Fruit fly (Drosophila melanogaster) whole organism, pupa: ENCODE measurements around the gene Ddx56.

Source experiments
- CG13204 ChIP-seq: fragments of 200-800 bp; sonication (Bioruptor generic); optimal IDR thresholded peaks from 2 replicates; lab custom pipeline; 2018; ENCODE audit warnings: missing biosample characterization, mild to moderate bottlenecking, missing genetic modification characterization, moderate library complexity
- CG15710 ChIP-seq: fragments of 200-800 bp; sonication (Bioruptor generic); optimal IDR thresholded peaks from 2 replicates; lab custom pipeline; 2018; ENCODE audit warnings: missing biosample characterization, mild to moderate bottlenecking, missing genetic modification characterization, moderate library complexity
- CG17806 ChIP-seq: fragments of 200-800 bp; sonication (Bioruptor generic); optimal IDR thresholded peaks from 2 replicates; lab custom pipeline; 2018; ENCODE audit warnings: missing biosample characterization, mild to moderate bottlenecking, missing genetic modification characterization, moderate library complexity
- CG32121 ChIP-seq: fragments of 200-800 bp; sonication (Bioruptor generic); IDR thresholded peaks from 2 replicates; pipeline ENCODE4 v1.3.6; 2022; ENCODE audit warnings: missing biosample characterization, missing genetic modification characterization
- CG34367 ChIP-seq: fragments of 200-800 bp; sonication (Bioruptor generic); optimal IDR thresholded peaks from 2 replicates; lab custom pipeline; 2018; ENCODE audit warnings: missing biosample characterization, mild to moderate bottlenecking, missing genetic modification characterization
- CG8301 ChIP-seq: fragments of 200-800 bp; sonication (Bioruptor generic); optimal IDR thresholded peaks from 2 replicates; lab custom pipeline; 2018; ENCODE audit warnings: missing biosample characterization, mild to moderate bottlenecking, missing genetic modification characterization
- CG9948 ChIP-seq: fragments of 200-800 bp; sonication (Bioruptor generic); optimal IDR thresholded peaks from 2 replicates; lab custom pipeline; 2018; ENCODE audit warnings: missing biosample characterization, mild to moderate bottlenecking, missing genetic modification characterization, moderate library complexity
- D1 ChIP-seq: fragments of 200-800 bp; sonication (Bioruptor generic); optimal IDR thresholded peaks from 2 replicates; lab custom pipeline; 2018; ENCODE audit warnings: missing biosample characterization, mild to moderate bottlenecking, missing genetic modification characterization, moderate library complexity
- EcR ChIP-seq: fragments of 200-800 bp; sonication (Bioruptor generic); optimal IDR thresholded peaks from 3 replicates; lab custom pipeline; 2019; ENCODE audit warnings: missing biosample characterization, missing genetic modification characterization, mild to moderate bottlenecking, moderate library complexity, missing genetic modification reagents
- Pif1A ChIP-seq: fragments of 200-800 bp; sonication (Bioruptor generic); optimal IDR thresholded peaks from 3 replicates; lab custom pipeline; 2016; ENCODE audit warnings: missing biosample characterization, missing genetic modification characterization
- Pif1B ChIP-seq: fragments of 200-800 bp; sonication (Bioruptor generic); optimal IDR thresholded peaks from 3 replicates; lab custom pipeline; 2016; ENCODE audit warnings: missing biosample characterization, missing genetic modification characterization
- Snoo ChIP-seq: fragments of 200-800 bp; sonication (Bioruptor generic); optimal IDR thresholded peaks from 3 replicates; lab custom pipeline; 2017; ENCODE audit warnings: missing biosample characterization, mild to moderate bottlenecking, missing genetic modification characterization, inconsistent platforms

dm6 chrX:21357810-21358671, 29.7 kb downstream of the Ddx56 start, which contains the start of gene Septin1:
- TF ChIP-seq EcR (peak; percentile 55), Pif1A (GFP tag; lab: Kevin White, UChicago) (no peak), CG34367 (tag; lab: Kevin White, UChicago) (no peak), Snoo (tag; lab: Kevin White, UChicago) (no peak), CG9948 (tag; lab: Kevin White, UChicago) (no peak), CG15710 (tag; lab: Kevin White, UChicago) (no peak), D1 (tag; lab: Kevin White, UChicago) (no peak), CG32121 (GFP tag; lab: Robert Waterston, UW) (no peak), CG8301 (no peak), CG13204 (no peak), Pif1B (GFP tag; lab: Kevin White, UChicago) (no peak), CG17806 (tag; lab: Kevin White, UChicago) (no peak)
